Worm (Caenorhabditis elegans) whole organism, L3 larva: ENCODE data around the gene twk-48.

Experiments
- ZK546.5 ChIP-seq: sonication (generic microtip); optimal IDR thresholded peaks from 2 replicates; lab custom pipeline; 2017; ENCODE audit warnings: missing biosample characterization, missing genetic modification characterization
- ceh-16 ChIP-seq: sonication (generic microtip); optimal IDR thresholded peaks from 2 replicates; lab custom pipeline; 2017; ENCODE audit warnings: missing biosample characterization, missing genetic modification characterization
- ceh-28 ChIP-seq: fragments of 150-350 bp; optimal IDR thresholded peaks from 2 replicates; lab custom pipeline; 2014; ENCODE audit warnings: missing biosample characterization, missing genetic modification reagents, missing genetic modification characterization
- ceh-82 ChIP-seq: fragments of 150-350 bp; optimal IDR thresholded peaks from 2 replicates; lab custom pipeline; 2014; ENCODE audit warnings: missing biosample characterization, missing genetic modification characterization
- daf-12 ChIP-seq: fragments of 150-350 bp; optimal IDR thresholded peaks from 2 replicates; lab custom pipeline; 2014; ENCODE audit warnings: missing biosample characterization, missing genetic modification reagents, missing genetic modification characterization
- elt-1 ChIP-seq: fragments of 150-350 bp; optimal IDR thresholded peaks from 2 replicates; lab custom pipeline; 2014; ENCODE audit warnings: missing biosample characterization, missing genetic modification characterization
- elt-2 ChIP-seq: sonication (generic microtip); optimal IDR thresholded peaks from 2 replicates; lab custom pipeline; 2016; ENCODE audit warnings: missing genetic modification reagents, mild to moderate bottlenecking, missing genetic modification characterization, missing compliant biosample characterization
- elt-3 ChIP-seq, 3 experiments: fragments of 150-350 bp in 1 of 3; sonication (generic microtip) in 2 of 3; optimal IDR thresholded peaks; 2 replicates in 2 of 3; 4 replicates in 1 of 3; lab custom pipeline; 2014 to 2017; ENCODE audit warnings: missing biosample characterization in 3 of 3, missing genetic modification characterization in 3 of 3
- fkh-2 ChIP-seq: fragments of 150-350 bp; optimal IDR thresholded peaks from 2 replicates; lab custom pipeline; 2014; ENCODE audit warnings: missing biosample characterization, missing genetic modification reagents, missing genetic modification characterization
- hmg-11 ChIP-seq: sonication (generic microtip); optimal IDR thresholded peaks from 2 replicates; lab custom pipeline; 2016; ENCODE audit warnings: missing genetic modification characterization, missing compliant biosample characterization
- lsy-12 ChIP-seq: sonication (generic microtip); optimal IDR thresholded peaks from 2 replicates; lab custom pipeline; 2016; ENCODE audit warnings: mild to moderate bottlenecking, missing genetic modification characterization, missing compliant biosample characterization
- mdl-1 ChIP-seq: fragments of 150-350 bp; optimal IDR thresholded peaks from 2 replicates; lab custom pipeline; 2014; ENCODE audit warnings: missing biosample characterization, missing genetic modification characterization
- mml-1 ChIP-seq: fragments of 150-350 bp; sonication (generic microtip); optimal IDR thresholded peaks from 3 replicates; lab custom pipeline; 2014; ENCODE audit warnings: missing biosample characterization, missing genetic modification characterization
- nhr-11 ChIP-seq: fragments of 150-350 bp; optimal IDR thresholded peaks from 2 replicates; lab custom pipeline; 2014; ENCODE audit warnings: missing biosample characterization, missing genetic modification characterization
- nhr-23 ChIP-seq: fragments of 150-350 bp; optimal IDR thresholded peaks from 2 replicates; lab custom pipeline; 2014; ENCODE audit warnings: missing biosample characterization, missing genetic modification reagents, missing genetic modification characterization
- nhr-25 ChIP-seq: sonication (generic microtip); optimal IDR thresholded peaks from 2 replicates; lab custom pipeline; 2017; ENCODE audit warnings: missing biosample characterization, missing genetic modification characterization
- nhr-43 ChIP-seq: sonication (generic microtip); optimal IDR thresholded peaks from 2 replicates; lab custom pipeline; 2016; ENCODE audit warnings: mild to moderate bottlenecking, missing genetic modification characterization, missing compliant biosample characterization; ENCODE audit not compliant: poor library complexity, severe bottlenecking
- nhr-67 ChIP-seq: fragments of 150-350 bp; optimal IDR thresholded peaks from 2 replicates; lab custom pipeline; 2014; ENCODE audit warnings: missing biosample characterization, missing genetic modification characterization
- nhr-77 ChIP-seq: fragments of 150-350 bp; optimal IDR thresholded peaks from 2 replicates; lab custom pipeline; 2014; ENCODE audit warnings: missing biosample characterization, missing genetic modification characterization
- pha-4 ChIP-seq: fragments of 150-350 bp; optimal IDR thresholded peaks from 2 replicates; lab custom pipeline; 2014; ENCODE audit warnings: missing biosample characterization, missing genetic modification reagents, missing genetic modification characterization
- pqm-1 ChIP-seq: fragments of 150-350 bp; optimal IDR thresholded peaks from 2 replicates; lab custom pipeline; 2017; ENCODE audit warnings: missing biosample characterization, missing genetic modification characterization, inconsistent platforms
- skn-1 ChIP-seq: fragments of 150-350 bp; optimal IDR thresholded peaks from 2 replicates; lab custom pipeline; 2014; ENCODE audit warnings: missing biosample characterization, missing genetic modification characterization
- ztf-11 ChIP-seq: fragments of 150-350 bp; optimal IDR thresholded peaks from 2 replicates; lab custom pipeline; 2014; ENCODE audit warnings: missing biosample characterization, missing genetic modification characterization
- ztf-4 ChIP-seq: fragments of 150-350 bp; optimal IDR thresholded peaks from 2 replicates; lab custom pipeline; 2014; ENCODE audit warnings: missing biosample characterization, missing genetic modification characterization

twk-48 gene

ce11 chrIII:9908769-9909168 is 48.2 kb downstream of the twk-48 start:
- TF ChIP-seq elt-1 = no peak
- no peak for TF ChIP-seq nhr-11 (tag; lab: Kevin White, UChicago)
- TF ChIP-seq nhr-43 (tag; lab: Kevin White, UChicago) = no peak
- TF ChIP-seq skn-1 = no peak
- TF ChIP-seq nhr-25 (tag; lab: Kevin White, UChicago) = no peak
- TF ChIP-seq fkh-2 = no peak
- no peak for TF ChIP-seq mml-1 (tag; lab: Kevin White, UChicago)
- no peak for TF ChIP-seq ztf-4 (tag; lab: Kevin White, UChicago)
- TF ChIP-seq ztf-11 (tag; lab: Kevin White, UChicago) = no peak
- no peak for TF ChIP-seq ZK546.5 (tag; lab: Kevin White, UChicago)
- no peak for TF ChIP-seq mdl-1
- TF ChIP-seq ceh-28 = no peak
- TF ChIP-seq daf-12 (tag; lab: Kevin White, UChicago) = no peak

DNA sequence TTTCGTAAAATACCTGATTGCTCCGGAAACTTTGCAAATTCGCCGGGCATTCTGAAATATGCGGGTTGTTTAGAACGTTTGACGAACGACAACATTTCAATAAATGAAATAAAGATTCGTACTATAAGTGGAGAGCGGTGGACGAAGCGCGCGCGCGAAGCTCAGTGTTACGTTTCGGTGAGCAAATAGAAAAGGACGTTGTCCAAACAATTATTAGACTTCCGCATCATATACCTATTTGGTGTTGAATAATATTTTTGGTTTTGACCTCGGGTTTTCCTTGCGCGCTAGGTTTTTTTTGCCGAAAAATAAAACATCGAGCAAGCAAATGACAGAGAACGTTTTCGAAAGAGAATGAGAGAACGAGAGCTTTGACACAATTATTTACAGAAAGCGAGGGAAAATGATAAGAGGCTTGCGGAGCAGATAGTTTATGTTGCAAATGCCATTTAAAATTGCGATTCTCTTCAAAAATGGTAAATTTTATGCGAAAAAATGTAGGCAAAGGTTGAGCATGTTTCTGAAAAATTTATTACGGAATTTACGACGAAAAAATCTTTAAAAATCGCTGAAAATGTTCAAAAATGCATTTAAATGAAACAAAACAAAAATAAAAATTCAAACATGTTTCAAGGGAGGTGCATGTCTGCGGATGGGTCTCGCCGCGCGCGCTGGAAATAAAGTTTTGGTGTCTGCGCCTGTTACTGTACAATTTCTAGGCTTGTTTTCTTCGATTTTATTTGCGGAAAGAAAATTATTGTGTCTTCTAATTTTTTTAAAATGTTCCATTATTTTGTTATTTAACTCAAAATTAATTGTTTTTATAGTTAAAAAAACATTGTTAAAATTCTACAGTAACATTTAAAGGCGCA is 50.3 kb downstream of the twk-48 start, which contains the start of the genes cyld-1 and F40F12.9:
TSS of gene cyld-1 (minus strand) at position 51 of the 872 bp plus-strand sequence.
TSS of gene F40F12.9 (plus strand) at position 721 of the 872 bp plus-strand sequence.
- no peak for TF ChIP-seq nhr-23 (tag; lab: Kevin White, UChicago)
- TF ChIP-seq elt-2 = peak; percentile 45
- TF ChIP-seq lsy-12 (tag; lab: Kevin White, UChicago) = no peak
- TF ChIP-seq pha-4 (tag; lab: Kevin White, UChicago) = peak; percentile 87

- TF ChIP-seq pqm-1 (tag; lab: Kevin White, UChicago) = no peak
- TF ChIP-seq hmg-11 = no peak
- no peak for TF ChIP-seq elt-3 (tag; optimal IDR thresholded peaks at IDR 0.05; lab: Kevin White, UChicago)
- TF ChIP-seq nhr-67 (tag; lab: Kevin White, UChicago) = no peak
- no peak for TF ChIP-seq nhr-77 (tag; lab: Kevin White, UChicago)
- no peak for TF ChIP-seq ceh-82
- no peak for TF ChIP-seq ceh-16 (tag; lab: Kevin White, UChicago)
- no peak for TF ChIP-seq elt-1
- no peak for TF ChIP-seq ZK546.5 (tag; lab: Kevin White, UChicago)
These were observed 52.0 kb downstream of the twk-48 start for ce11 chrIII:9912501-9912900.
